Worm (Caenorhabditis elegans): ENCODE measurements around the gene let-70.

Gene let-70

DNA sequence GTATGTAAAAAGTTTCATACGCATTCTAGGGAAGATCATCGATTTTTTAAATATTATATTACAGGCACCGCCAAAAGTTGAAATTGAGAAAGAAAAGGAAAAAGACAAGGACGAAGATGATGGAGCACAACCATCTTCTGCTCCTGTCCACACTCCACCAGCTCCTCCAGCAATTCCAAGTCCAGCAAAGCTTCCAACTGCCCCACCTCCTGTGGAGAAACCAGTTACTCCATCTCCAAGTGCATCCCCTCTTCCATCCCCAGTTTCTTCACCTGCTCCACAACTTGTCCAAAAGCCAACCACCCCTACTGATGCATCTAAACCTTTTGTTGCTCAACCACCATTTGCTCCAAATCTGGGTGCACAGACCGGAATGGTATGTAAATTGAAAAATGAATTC, 30.1 kb downstream of the let-70 start:
- no peak for TF ChIP-seq saeg-2 (GFP tag; IDR thresholded peaks at IDR 0.05)
- TF ChIP-seq ceh-32 (tag; optimal IDR thresholded peaks at IDR 0.05; ENCODE audit: poor library complexity): no peak
- peak in 1 of 2 experiments; percentile 91 for TF ChIP-seq unc-62 (GFP tag; optimal IDR thresholded peaks at IDR 0.05 in 1 of 2)
- no peak for TF ChIP-seq unc-62 (tag; optimal IDR thresholded peaks at IDR 0.05)
- TF ChIP-seq lin-13 (GFP tag; optimal IDR thresholded peaks at IDR 0.05): no peak
- TF ChIP-seq zfp-2 (tag; optimal IDR thresholded peaks at IDR 0.05): no peak
- no peak for TF ChIP-seq mes-2 (tag; optimal IDR thresholded peaks at IDR 0.05; ENCODE audit: poor library complexity, severe bottlenecking)
- no peak for TF ChIP-seq nhr-42 (GFP tag; IDR thresholded peaks at IDR 0.05)
- TF ChIP-seq dmd-9 (GFP tag; IDR thresholded peaks at IDR 0.05): no peak

DNA sequence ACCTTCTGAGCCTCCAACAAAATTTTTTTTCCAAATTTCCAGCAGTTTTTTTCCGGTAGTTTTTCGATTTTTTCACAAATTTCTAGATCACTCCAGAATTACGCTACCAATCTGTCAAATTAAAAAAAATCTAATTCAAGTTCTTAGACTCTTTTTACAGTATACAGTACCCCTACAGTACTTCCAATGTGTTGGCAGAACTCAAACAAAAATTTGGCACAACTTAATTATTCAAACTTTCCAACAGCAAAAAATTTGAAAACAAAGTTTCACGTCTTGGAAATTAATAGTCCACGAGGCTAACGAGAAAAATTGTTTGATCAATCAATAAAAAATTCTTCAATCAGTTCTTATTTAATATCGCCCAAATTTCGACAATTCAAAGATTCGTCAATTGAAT, 32.2 kb downstream of the let-70 start, which contains the start of gene F36H1.3:
TSS of gene F36H1.3 (plus strand) at position 323 of the 400 bp plus-strand sequence.
- TF ChIP-seq egl-27 (tag; optimal IDR thresholded peaks at IDR 0.05) (no peak), unc-62 (GFP tag; optimal IDR thresholded peaks at IDR 0.05 in 1 of 2) (peak in 1 of 2 experiments; percentile 92), unc-62 (tag; optimal IDR thresholded peaks at IDR 0.05) (no peak), ceh-32 (tag; optimal IDR thresholded peaks at IDR 0.05; ENCODE audit: poor library complexity) (no peak), lsy-2 (tag; optimal IDR thresholded peaks at IDR 0.05) (no peak), aha-1 (tag) (peak; percentile 39)

DNA sequence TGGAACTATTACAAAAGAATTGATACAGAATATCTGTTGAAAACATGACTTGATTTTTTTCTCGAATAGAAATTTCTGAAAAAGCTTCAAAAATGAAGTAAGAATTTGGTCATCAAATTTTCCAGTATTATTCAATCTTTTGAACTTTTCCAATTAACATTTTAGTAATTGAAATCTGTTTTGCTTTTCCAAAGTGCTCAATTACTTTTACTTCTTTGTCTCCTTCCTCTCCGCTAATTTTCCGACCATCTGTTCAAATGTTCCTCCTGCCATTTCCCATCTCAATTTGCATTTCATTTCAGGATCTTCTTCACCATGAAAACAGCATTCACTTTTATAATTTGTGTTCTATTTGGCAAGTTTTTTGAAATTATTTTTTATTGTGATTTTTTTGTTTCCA, 33.2 kb downstream of the let-70 start, which contains the start of gene F36H1.11:
TSS of gene F36H1.11 (plus strand) at position 301 of the 400 bp plus-strand sequence.
- TF ChIP-seq lin-1 (GFP tag; IDR thresholded peaks at IDR 0.05): no peak
- no peak for TF ChIP-seq ZK337.2 (GFP tag; IDR thresholded peaks at IDR 0.05)
- TF ChIP-seq F26F4.8 (GFP tag; conservative IDR thresholded peaks at IDR 0.05): no peak
- no peak for TF ChIP-seq nhr-111 (GFP tag; optimal IDR thresholded peaks at IDR 0.05)

DNA sequence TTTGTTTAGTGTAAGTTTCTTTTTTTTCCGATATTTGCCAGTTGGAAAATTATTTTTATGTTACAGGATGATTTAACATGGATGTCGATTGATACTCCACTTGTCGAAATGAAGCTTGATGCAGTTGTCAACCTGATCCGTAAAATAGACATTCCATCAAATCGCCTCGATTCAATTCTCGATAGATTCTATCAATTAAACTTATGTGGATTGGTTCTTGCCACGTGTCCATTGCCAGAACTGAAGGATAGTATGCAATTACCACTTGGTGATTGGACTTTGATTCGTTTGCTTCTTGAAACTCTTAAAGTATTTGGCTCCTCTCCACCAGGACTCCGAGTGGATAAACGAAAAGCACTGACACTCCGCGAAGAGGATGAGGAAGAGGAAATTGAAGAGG, 37.7 kb downstream of the let-70 start:
- TF ChIP-seq rbr-2 (tag; optimal IDR thresholded peaks at IDR 0.05): no peak
- peak in 1 of 2 experiments; percentile 96 for TF ChIP-seq unc-62 (GFP tag; optimal IDR thresholded peaks at IDR 0.05 in 1 of 2)
- no peak for TF ChIP-seq unc-62 (tag; optimal IDR thresholded peaks at IDR 0.05)

DNA sequence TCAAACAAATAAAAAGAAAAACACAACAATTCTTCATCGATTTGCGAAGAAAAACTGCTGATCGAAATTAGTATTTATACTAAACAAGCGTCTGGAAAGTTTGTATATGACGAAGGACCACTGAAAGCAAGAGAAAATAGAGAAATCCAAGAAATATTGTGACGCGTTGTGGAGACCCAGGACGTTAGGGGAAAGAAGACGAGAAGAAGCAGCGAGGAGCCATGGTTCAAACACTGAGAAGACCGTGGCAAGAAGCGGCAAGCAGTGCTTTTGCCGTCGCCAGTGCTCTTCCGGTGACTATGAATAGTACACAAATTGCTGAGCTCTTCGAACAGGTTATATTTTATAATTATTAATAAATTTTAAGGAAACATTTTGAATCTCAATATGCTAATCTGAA, 43.4 kb downstream of the let-70 start:
- TF ChIP-seq ZK337.2 (GFP tag; IDR thresholded peaks at IDR 0.05) (no peak), duxl-1 (tag; optimal IDR thresholded peaks at IDR 0.05; ENCODE audit: poor library complexity) (no peak), spr-3 (GFP tag; optimal IDR thresholded peaks at IDR 0.05) (no peak), F10B5.3 (tag; optimal IDR thresholded peaks at IDR 0.05) (no peak), unc-39 (tag; optimal IDR thresholded peaks at IDR 0.05) (no peak), mes-2 (tag; optimal IDR thresholded peaks at IDR 0.05; ENCODE audit: poor library complexity, severe bottlenecking) (peak; percentile 6), nhr-10 (tag; optimal IDR thresholded peaks at IDR 0.05) (no peak), dpl-1 (GFP tag; optimal IDR thresholded peaks at IDR 0.05) (no peak), R02D3.7 (tag; optimal IDR thresholded peaks at IDR 0.05) (no peak), rbr-2 (tag; optimal IDR thresholded peaks at IDR 0.05) (no peak), vab-7 (GFP tag; IDR thresholded peaks at IDR 0.05) (no peak), ctbp-1 (GFP tag; IDR thresholded peaks at IDR 0.05) (0 out of 2 replicates have a peak, but pooled peaks have one; percentile 27), hlh-30 (tag; optimal IDR thresholded peaks at IDR 0.05; ENCODE audit: insufficient read depth) (no peak), php-3 (GFP tag; IDR thresholded peaks at IDR 0.05) (no peak), aha-1 (tag) (peak; percentile 13), F44E2.7 (GFP tag; IDR thresholded peaks at IDR 0.05) (no peak), ztf-7 (tag; optimal IDR thresholded peaks at IDR 0.05) (no peak), hmg-1.1 (GFP tag; IDR thresholded peaks at IDR 0.05) (0 out of 2 replicates have a peak, but pooled peaks have one; percentile 9), ceh-44 (GFP tag; IDR thresholded peaks at IDR 0.05) (no peak), ceh-20 (GFP tag; IDR thresholded peaks at IDR 0.05) (no peak), lin-39 (tag; optimal IDR thresholded peaks at IDR 0.05) (no peak), madf-5 (GFP tag; IDR thresholded peaks at IDR 0.05) (no peak), tra-1 (GFP tag; IDR thresholded peaks at IDR 0.05) (no peak), mxl-3 (GFP tag; optimal IDR thresholded peaks at IDR 0.05) (no peak), ceh-62 (tag; optimal IDR thresholded peaks at IDR 0.05) (no peak), pha-4 (GFP tag; IDR thresholded peaks at IDR 0.05) (no peak), pha-4 (tag; optimal IDR thresholded peaks at IDR 0.05) (no peak), fos-1 (tag; optimal IDR thresholded peaks at IDR 0.05) (no peak)

All from whole organism, L4 larva.